Worm (Caenorhabditis elegans) whole organism, midembryonic: ENCODE results near the gene frpr-21.

Experiments
- T22C8.4 ChIP-seq: fragments of 200-800 bp; sonication (Bioruptor generic); IDR thresholded peaks from 2 replicates; pipeline ENCODE4 v1.3.6; 2022; ENCODE audit warnings: missing genetic modification characterization, missing compliant biosample characterization
- cog-1 ChIP-seq: sonication (generic microtip); optimal IDR thresholded peaks from 2 replicates; lab custom pipeline; 2016; ENCODE audit warnings: missing genetic modification characterization, missing compliant biosample characterization
- flt-1 ChIP-seq: fragments of 200-800 bp; sonication (Bioruptor generic); IDR thresholded peaks from 2 replicates; pipeline ENCODE4 v1.3.6; 2022; ENCODE audit warnings: missing genetic modification characterization, missing compliant biosample characterization
- klf-2 ChIP-seq: fragments of 200-800 bp; sonication (Bioruptor generic); conservative IDR thresholded peaks from 2 replicates; pipeline ENCODE4 v1.3.6; 2022; ENCODE audit warnings: missing genetic modification reagents, missing genetic modification characterization, missing compliant biosample characterization
- med-1 ChIP-seq: sonication (generic microtip); optimal IDR thresholded peaks from 2 replicates; lab custom pipeline; 2017; ENCODE audit warnings: missing genetic modification characterization, mild to moderate bottlenecking, missing compliant biosample characterization, antibody characterized with exemption, missing genetic modification reagents; ENCODE audit not compliant: insufficient read depth
- ref-1 ChIP-seq: fragments of 200-800 bp; sonication (Bioruptor generic); conservative IDR thresholded peaks from 2 replicates; pipeline ENCODE4 v1.3.6; 2022; ENCODE audit warnings: missing genetic modification reagents, missing genetic modification characterization, missing compliant biosample characterization
- tab-1 ChIP-seq: fragments of 200-800 bp; sonication (Bioruptor generic); IDR thresholded peaks from 2 replicates; pipeline ENCODE4 v1.3.6; 2022; ENCODE audit warnings: missing genetic modification characterization, missing compliant biosample characterization
- ztf-23 ChIP-seq: fragments of 200-800 bp; sonication (Bioruptor generic); IDR thresholded peaks from 2 replicates; pipeline ENCODE4 v1.3.6; 2022; ENCODE audit warnings: missing genetic modification reagents, missing genetic modification characterization, missing compliant biosample characterization
- ztf-29 ChIP-seq: fragments of 200-800 bp; sonication (Bioruptor generic); IDR thresholded peaks from 2 replicates; pipeline ENCODE4 v1.3.6; 2022; ENCODE audit warnings: missing genetic modification reagents, missing genetic modification characterization, missing compliant biosample characterization

The frpr-21 gene

ce11 chrII:10435836-10436235 is 14.0 kb upstream of the frpr-21 start, which contains the start of gene cut-4:
TSS of gene cut-4 (plus strand) at chrII:10436136.
- TF ChIP-seq cog-1 (tag; lab: Kevin White, UChicago): no peak
- TF ChIP-seq ref-1: no peak
- no peak for TF ChIP-seq klf-2
- no peak for TF ChIP-seq flt-1 (GFP tag; lab: Robert Waterston, UW)
- no peak for TF ChIP-seq med-1 (GFP tag; lab: Kevin White, UChicago)
- no peak for TF ChIP-seq T22C8.4 (GFP tag; lab: Robert Waterston, UW)
- TF ChIP-seq ztf-29: no peak
- no peak for TF ChIP-seq ztf-23 (GFP tag; lab: Robert Waterston, UW)
- no peak for TF ChIP-seq tab-1

- no peak for TF ChIP-seq tab-1
- no peak for TF ChIP-seq klf-2
- TF ChIP-seq med-1 (GFP tag; lab: Kevin White, UChicago): no peak
- TF ChIP-seq flt-1 (GFP tag; lab: Robert Waterston, UW): no peak
- TF ChIP-seq cog-1 (tag; lab: Kevin White, UChicago): no peak
- no peak for TF ChIP-seq ztf-23 (GFP tag; lab: Robert Waterston, UW)
- TF ChIP-seq T22C8.4 (GFP tag; lab: Robert Waterston, UW): no peak
- TF ChIP-seq ref-1: no peak
- no peak for TF ChIP-seq ztf-29
Observed at ce11 chrII:10416332-10416863, 5.4 kb downstream of the frpr-21 start, which contains the start of gene eif-2A. TSS of gene eif-2A (plus strand) at chrII:10416800.

ce11 chrII:10410989-10411388 is 10.9 kb downstream of the frpr-21 start, which contains the start of gene E04D5.5:
TSS of gene E04D5.5 (plus strand) at chrII:10411289.
- no peak for TF ChIP-seq cog-1 (tag; lab: Kevin White, UChicago)
- no peak for TF ChIP-seq ref-1
- no peak for TF ChIP-seq T22C8.4 (GFP tag; lab: Robert Waterston, UW)
- no peak for TF ChIP-seq ztf-23 (GFP tag; lab: Robert Waterston, UW)
- no peak for TF ChIP-seq ztf-29
- TF ChIP-seq klf-2: no peak
- no peak for TF ChIP-seq med-1 (GFP tag; lab: Kevin White, UChicago)
- no peak for TF ChIP-seq flt-1 (GFP tag; lab: Robert Waterston, UW)
- TF ChIP-seq tab-1: no peak

- no peak for TF ChIP-seq tab-1
- TF ChIP-seq ztf-23 (GFP tag; lab: Robert Waterston, UW): no peak
- no peak for TF ChIP-seq flt-1 (GFP tag; lab: Robert Waterston, UW)
- TF ChIP-seq T22C8.4 (GFP tag; lab: Robert Waterston, UW): no peak
- TF ChIP-seq klf-2: no peak
- TF ChIP-seq ref-1: no peak
Observed at ce11 chrII:10402991-10403390, 18.9 kb downstream of the frpr-21 start.

- TF ChIP-seq cog-1 (tag; lab: Kevin White, UChicago) (no peak), ref-1 (no peak), tab-1 (no peak)
Observed at ce11 chrII:10396578-10396977, 25.3 kb downstream of the frpr-21 start, which contains the start of gene T09F3.5. TSS of gene T09F3.5 (plus strand) at chrII:10396878.

- TF ChIP-seq flt-1 (GFP tag; lab: Robert Waterston, UW): no peak
- no peak for TF ChIP-seq cog-1 (tag; lab: Kevin White, UChicago)
- TF ChIP-seq med-1 (GFP tag; lab: Kevin White, UChicago): no peak
- no peak for TF ChIP-seq ztf-23 (GFP tag; lab: Robert Waterston, UW)
- no peak for TF ChIP-seq ztf-29
- no peak for TF ChIP-seq klf-2
- no peak for TF ChIP-seq ref-1
- no peak for TF ChIP-seq T22C8.4 (GFP tag; lab: Robert Waterston, UW)
- TF ChIP-seq tab-1: no peak
Observed at ce11 chrII:10395303-10395757, 26.5 kb downstream of the frpr-21 start, which contains the start of gene T09F3.4. TSS of gene T09F3.4 (plus strand) at chrII:10395707.

- TF ChIP-seq tab-1: no peak
Observed at ce11 chrII:10393282-10394179, 28.3 kb downstream of the frpr-21 start, which contains the start of gene gpd-1. TSS of gene gpd-1 (plus strand) at chrII:10394129.

- no peak for TF ChIP-seq tab-1
- no peak for TF ChIP-seq cog-1 (tag; lab: Kevin White, UChicago)
- TF ChIP-seq med-1 (GFP tag; lab: Kevin White, UChicago): no peak
- TF ChIP-seq klf-2: no peak
- TF ChIP-seq flt-1 (GFP tag; lab: Robert Waterston, UW): no peak
- TF ChIP-seq ztf-23 (GFP tag; lab: Robert Waterston, UW): no peak
- no peak for TF ChIP-seq ztf-29
- no peak for TF ChIP-seq T22C8.4 (GFP tag; lab: Robert Waterston, UW)
- no peak for TF ChIP-seq ref-1
Observed at ce11 chrII:10390854-10391253, 31.0 kb downstream of the frpr-21 start, which contains the start of the genes T09F3.2 and T09F3.7. TSS of gene T09F3.2 (plus strand) at chrII:10391154. TSS of gene T09F3.7 (plus strand) at chrII:10391168.

- no peak for TF ChIP-seq ztf-29
- no peak for TF ChIP-seq cog-1 (tag; lab: Kevin White, UChicago)
- no peak for TF ChIP-seq flt-1 (GFP tag; lab: Robert Waterston, UW)
- TF ChIP-seq T22C8.4 (GFP tag; lab: Robert Waterston, UW): no peak
- TF ChIP-seq klf-2: no peak
- TF ChIP-seq tab-1: no peak
- no peak for TF ChIP-seq ref-1
- no peak for TF ChIP-seq med-1 (GFP tag; lab: Kevin White, UChicago)
- TF ChIP-seq ztf-23 (GFP tag; lab: Robert Waterston, UW): no peak
Observed at ce11 chrII:10390250-10390821, 31.5 kb downstream of the frpr-21 start.
